Worm (Caenorhabditis elegans) whole organism, young adult: ENCODE results near the gene grl-3.

ENCODE experiments used
- F37B4.10 ChIP-seq: fragments of 200-800 bp; sonication (Bioruptor generic); IDR thresholded peaks from 2 replicates; pipeline ENCODE4 v1.3.6; 2022; ENCODE audit warnings: missing genetic modification characterization, missing compliant biosample characterization
- F57C9.4 ChIP-seq: sonication (generic microtip); optimal IDR thresholded peaks from 2 replicates; lab custom pipeline; 2017; ENCODE audit warnings: mild to moderate bottlenecking, missing genetic modification characterization, missing compliant biosample characterization
- K11D2.4 ChIP-seq: fragments of 200-800 bp; sonication (Bioruptor generic); IDR thresholded peaks from 2 replicates; pipeline ENCODE4 v1.3.6; 2022; ENCODE audit warnings: missing genetic modification reagents, missing genetic modification characterization, missing compliant biosample characterization
- Y53G8AR.9 ChIP-seq: fragments of 200-800 bp; sonication (Bioruptor generic); conservative IDR thresholded peaks from 2 replicates; pipeline ENCODE4 v1.3.6; 2022; ENCODE audit warnings: missing genetic modification reagents, missing genetic modification characterization, missing compliant biosample characterization
- Y67H2A.10 ChIP-seq: fragments of 200-800 bp; sonication (Bioruptor generic); conservative IDR thresholded peaks from 2 replicates; pipeline ENCODE4 v1.3.6; 2022; ENCODE audit warnings: missing genetic modification reagents, missing genetic modification characterization, missing compliant biosample characterization
- Y79H2A.3 ChIP-seq: fragments of 200-800 bp; sonication (Bioruptor generic); conservative IDR thresholded peaks from 2 replicates; pipeline ENCODE4 v1.3.6; 2022; ENCODE audit warnings: missing genetic modification reagents, missing genetic modification characterization, missing compliant biosample characterization
- ZK185.1 ChIP-seq: sonication (generic microtip); optimal IDR thresholded peaks from 2 replicates; lab custom pipeline; 2016; ENCODE audit warnings: mild to moderate bottlenecking, missing genetic modification characterization, missing compliant biosample characterization; ENCODE audit not compliant: poor library complexity, severe bottlenecking
- egl-44 ChIP-seq: fragments of 200-800 bp; sonication (Bioruptor generic); IDR thresholded peaks from 2 replicates; pipeline ENCODE4 v1.3.6; 2022; ENCODE audit warnings: missing genetic modification reagents, missing genetic modification characterization, missing compliant biosample characterization
- egrh-3 ChIP-seq: fragments of 200-800 bp; sonication (Bioruptor generic); IDR thresholded peaks from 2 replicates; pipeline ENCODE4 v1.3.6; 2022; ENCODE audit warnings: missing genetic modification reagents, missing genetic modification characterization, missing compliant biosample characterization
- pha-4 ChIP-seq: fragments of 150-350 bp; sonication (generic microtip); optimal IDR thresholded peaks from 2 replicates; lab custom pipeline; 2014; ENCODE audit warnings: missing biosample characterization, missing genetic modification reagents, missing genetic modification characterization

DNA sequence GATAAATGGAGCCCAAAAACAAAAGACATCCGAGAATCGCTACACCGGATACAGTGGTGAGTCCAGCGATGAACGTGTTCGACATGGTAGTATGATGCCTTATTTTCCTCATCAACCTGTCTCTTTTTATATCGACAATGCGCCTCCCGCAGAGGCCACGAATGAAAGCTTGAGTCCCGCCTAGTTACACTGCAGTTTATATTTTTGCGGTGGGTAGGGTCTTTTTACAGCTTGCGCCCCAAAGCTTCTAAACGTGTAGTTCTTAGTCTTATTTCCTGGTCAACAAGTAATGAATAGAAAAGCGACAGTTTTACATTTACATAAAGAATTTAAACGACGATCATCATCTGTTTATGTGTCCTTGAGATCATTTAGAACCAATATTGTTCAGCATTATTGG is 38.9 kb downstream of the grl-3 start, which contains the start of gene col-156:
- TF ChIP-seq egl-44 (GFP tag; lab: Robert Waterston, UW) = no peak
- TF ChIP-seq F57C9.4 = no peak
- no peak for TF ChIP-seq ZK185.1 (tag; lab: Kevin White, UChicago)
- TF ChIP-seq egrh-3 (GFP tag; lab: Robert Waterston, UW) = no peak
- no peak for TF ChIP-seq F37B4.10 (GFP tag; lab: Robert Waterston, UW)
- no peak for TF ChIP-seq K11D2.4 (GFP tag; lab: Robert Waterston, UW)
- TF ChIP-seq Y53G8AR.9 = no peak
- no peak for TF ChIP-seq pha-4 (tag; lab: Kevin White, UChicago)
- TF ChIP-seq Y67H2A.10 (GFP tag; lab: Robert Waterston, UW) = no peak
- no peak for TF ChIP-seq Y79H2A.3 (GFP tag; lab: Robert Waterston, UW)
